Worm (Caenorhabditis elegans) whole organism, early embryonic: Measurements from ENCODE around the gene rabr-1.

Experiments used
- B0310.2 ChIP-seq: sonication (generic microtip); optimal IDR thresholded peaks from 2 replicates; lab custom pipeline; 2016; ENCODE audit warnings: mild to moderate bottlenecking, missing genetic modification characterization, missing compliant biosample characterization
- aly-1 ChIP-seq: sonication (generic microtip); optimal IDR thresholded peaks from 2 replicates; lab custom pipeline; 2016; ENCODE audit warnings: missing genetic modification characterization, missing compliant biosample characterization
- ama-1 ChIP-seq: fragments of 150-350 bp; optimal IDR thresholded peaks from 2 replicates; lab custom pipeline; 2014
- flt-1 ChIP-seq: fragments of 200-800 bp; sonication (Bioruptor generic); IDR thresholded peaks from 2 replicates; pipeline ENCODE4 v1.3.6; 2022; ENCODE audit warnings: missing genetic modification characterization, missing compliant biosample characterization
- hnd-1 ChIP-seq: sonication (generic microtip); optimal IDR thresholded peaks from 2 replicates; lab custom pipeline; 2016; ENCODE audit warnings: missing genetic modification characterization, missing compliant biosample characterization

- TF ChIP-seq B0310.2 (tag; lab: Kevin White, UChicago) (no peak), aly-1 (tag; lab: Kevin White, UChicago) (no peak), ama-1 (no peak), flt-1 (GFP tag; lab: Robert Waterston, UW) (no peak), hnd-1 (tag; lab: Kevin White, UChicago) (no peak)
Measured at ce11 chrX:2475873-2476272, 20.1 kb upstream of the rabr-1 start, which contains the start of gene R04B3.3.
